Worm (Caenorhabditis elegans): ENCODE data around the gene mrps-23.
A peak's percentile ranks its signal among the peaks of the same experiment; 100 is the strongest.

ce11 chrIII:9474501-9474900 is 49.0 kb downstream of the mrps-23 start:
- TF ChIP-seq lin-15B (tag; optimal IDR thresholded peaks at IDR 0.05): no peak
- no peak for TF ChIP-seq irx-1 (tag; optimal IDR thresholded peaks at IDR 0.05)
- TF ChIP-seq nhr-12 (tag; optimal IDR thresholded peaks at IDR 0.05): no peak
- TF ChIP-seq ces-1 (GFP tag; optimal IDR thresholded peaks at IDR 0.05): no peak
- TF ChIP-seq nhr-237 (tag; optimal IDR thresholded peaks at IDR 0.05): no peak
- TF ChIP-seq ztf-11 (tag; optimal IDR thresholded peaks at IDR 0.05): no peak
- TF ChIP-seq tbx-2 (tag; optimal IDR thresholded peaks at IDR 0.05): no peak
- TF ChIP-seq lin-13 (GFP tag; optimal IDR thresholded peaks at IDR 0.05): no peak
- TF ChIP-seq blmp-1 (tag; optimal IDR thresholded peaks at IDR 0.05): peak; percentile 16
- no peak for TF ChIP-seq aha-1 (tag; optimal IDR thresholded peaks at IDR 0.05)
- no peak for TF ChIP-seq fkh-10 (GFP tag; optimal IDR thresholded peaks at IDR 0.05)
- peak in 1 of 6 experiments; percentile 26 for TF ChIP-seq elt-3 (tag; optimal IDR thresholded peaks at IDR 0.05)
- TF ChIP-seq elt-2 (tag; optimal IDR thresholded peaks at IDR 0.05): no peak

Measured in whole organism, L1 larva.